Worm (Caenorhabditis elegans): ENCODE data around the gene F40G9.15.

DNA sequence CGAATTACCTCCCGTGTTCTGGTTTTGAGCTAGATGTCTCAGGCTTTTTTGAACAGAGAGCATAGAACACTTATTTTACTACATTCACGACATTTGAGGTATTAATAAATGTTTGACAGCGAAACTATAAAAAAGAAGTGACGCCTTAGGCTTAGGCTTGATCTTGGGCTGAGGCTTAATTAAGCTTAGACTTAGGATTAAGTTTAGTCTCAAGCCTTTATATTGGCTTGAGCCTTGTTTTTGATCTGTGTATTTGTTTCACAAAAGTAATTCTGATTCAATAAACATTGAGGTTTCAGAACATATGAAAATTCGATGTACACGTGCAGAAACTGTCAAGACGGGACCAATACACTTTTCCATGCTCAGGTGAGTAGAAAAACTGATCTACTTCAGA is 27.5 kb downstream of the F40G9.15 start, which contains the start of gene klp-20:
- TF ChIP-seq sptf-1 (tag; optimal IDR thresholded peaks at IDR 0.05): no peak
- TF ChIP-seq ztf-11 (tag; optimal IDR thresholded peaks at IDR 0.05): no peak
- TF ChIP-seq drap-1 (GFP tag; optimal IDR thresholded peaks at IDR 0.05): no peak
- no peak for TF ChIP-seq nhr-76 (tag; optimal IDR thresholded peaks at IDR 0.05)
- TF ChIP-seq elt-3 (tag; optimal IDR thresholded peaks at IDR 0.05): no peak
- TF ChIP-seq ces-1 (GFP tag; optimal IDR thresholded peaks at IDR 0.05): no peak
- TF ChIP-seq nhr-28 (tag; optimal IDR thresholded peaks at IDR 0.05): no peak

Data from whole organism, mixed stage, embryonic.